Worm (Caenorhabditis elegans): ENCODE measurements around the gene F09C12.8.
"Not testable (repeated sequence)": the region's sequence is repeated elsewhere in the genome, so short reads cannot be mapped to it uniquely, and the experiment has no call there.

Gene F09C12.8

ce11 chrII:5156983-5157382 is 44.8 kb downstream of the F09C12.8 start, which contains the start of gene msp-45:
TSS of gene msp-45 (minus strand) at chrII:5157083.
- TF ChIP-seq mab-5 (tag; optimal IDR thresholded peaks at IDR 0.05) = no peak
- TF ChIP-seq zip-8 (tag; optimal IDR thresholded peaks at IDR 0.05) = no peak
- no peak for TF ChIP-seq blmp-1 (tag; optimal IDR thresholded peaks at IDR 0.05)
- no peak for TF ChIP-seq tbx-8 (GFP tag; optimal IDR thresholded peaks at IDR 0.05)
- no peak for TF ChIP-seq ham-2 (GFP tag; optimal IDR thresholded peaks at IDR 0.05)
- no peak for TF ChIP-seq elt-1 (tag; optimal IDR thresholded peaks at IDR 0.05; ENCODE audit: borderline replicate concordance, insufficient read depth)
- no peak for TF ChIP-seq ceh-43 (GFP tag; optimal IDR thresholded peaks at IDR 0.05)
- TF ChIP-seq nhr-237 (tag; optimal IDR thresholded peaks at IDR 0.05) = no peak
- TF ChIP-seq flh-1 (GFP tag; optimal IDR thresholded peaks at IDR 0.05) = no peak
- TF ChIP-seq lin-13 (tag; optimal IDR thresholded peaks at IDR 0.05) = no peak
- no peak for TF ChIP-seq ceh-39 (tag; optimal IDR thresholded peaks at IDR 0.05)
- no peak for TF ChIP-seq mep-1 (tag; optimal IDR thresholded peaks at IDR 0.05)
- no peak for TF ChIP-seq nhr-76 (tag; optimal IDR thresholded peaks at IDR 0.05)
- no peak for TF ChIP-seq elt-3 (tag; optimal IDR thresholded peaks at IDR 0.05)
- no peak for TF ChIP-seq sptf-1 (tag; optimal IDR thresholded peaks at IDR 0.05)
- no peak for TF ChIP-seq sem-2 (GFP tag; optimal IDR thresholded peaks at IDR 0.05)
- TF ChIP-seq bed-3 (GFP tag; optimal IDR thresholded peaks at IDR 0.05) = no peak

- TF ChIP-seq snpc-4 (tag; optimal IDR thresholded peaks at IDR 0.05) (no peak), bed-3 (GFP tag; optimal IDR thresholded peaks at IDR 0.05) (no peak), sptf-1 (tag; optimal IDR thresholded peaks at IDR 0.05) (no peak), lin-13 (tag; optimal IDR thresholded peaks at IDR 0.05) (no peak), nhr-76 (tag; optimal IDR thresholded peaks at IDR 0.05) (no peak), mab-5 (tag; optimal IDR thresholded peaks at IDR 0.05) (no peak), nhr-237 (tag; optimal IDR thresholded peaks at IDR 0.05) (no peak), unc-120 (tag; optimal IDR thresholded peaks at IDR 0.05; ENCODE audit: poor library complexity, severe bottlenecking) (no peak), ceh-43 (GFP tag; optimal IDR thresholded peaks at IDR 0.05) (no peak), flh-1 (GFP tag; optimal IDR thresholded peaks at IDR 0.05) (no peak), unc-62 (GFP tag; optimal IDR thresholded peaks at IDR 0.05) (no peak), nhr-12 (tag; optimal IDR thresholded peaks at IDR 0.05) (no peak), nhr-2 (tag; optimal IDR thresholded peaks at IDR 0.05) (no peak), mep-1 (tag; optimal IDR thresholded peaks at IDR 0.05) (no peak), elt-3 (tag; optimal IDR thresholded peaks at IDR 0.05) (no peak), unc-39 (tag; optimal IDR thresholded peaks at IDR 0.05) (no peak)
These were observed 45.3 kb downstream of the F09C12.8 start, which contains the start of gene srb-13 for ce11 chrII:5157525-5157924. TSS of gene srb-13 (minus strand) at chrII:5157625.

ce11 chrII:5158774-5159173 is 46.6 kb downstream of the F09C12.8 start, which contains the start of gene F58A6.9:
TSS of gene F58A6.9 (minus strand) at chrII:5158874.
- not testable (repeated sequence) for TF ChIP-seq ceh-43 (GFP tag; optimal IDR thresholded peaks at IDR 0.05); lsy-2 (tag; optimal IDR thresholded peaks at IDR 0.05); lin-32 (GFP tag; optimal IDR thresholded peaks at IDR 0.05)

- TF ChIP-seq lin-13 (tag; optimal IDR thresholded peaks at IDR 0.05) (no peak), hlh-1 (tag; optimal IDR thresholded peaks at IDR 0.05) (no peak), mab-5 (tag; optimal IDR thresholded peaks at IDR 0.05) (no peak), nhr-12 (tag; optimal IDR thresholded peaks at IDR 0.05) (no peak), sem-2 (GFP tag; optimal IDR thresholded peaks at IDR 0.05) (no peak), elt-1 (tag; optimal IDR thresholded peaks at IDR 0.05; ENCODE audit: borderline replicate concordance, insufficient read depth) (no peak), nhr-237 (tag; optimal IDR thresholded peaks at IDR 0.05) (no peak), mls-2 (tag; optimal IDR thresholded peaks at IDR 0.05) (no peak), sptf-1 (tag; optimal IDR thresholded peaks at IDR 0.05) (no peak), flh-1 (GFP tag; optimal IDR thresholded peaks at IDR 0.05) (no peak), ztf-11 (tag; optimal IDR thresholded peaks at IDR 0.05) (no peak), elt-3 (tag; optimal IDR thresholded peaks at IDR 0.05) (no peak), zip-8 (tag; optimal IDR thresholded peaks at IDR 0.05) (no peak), ces-1 (GFP tag; optimal IDR thresholded peaks at IDR 0.05) (no peak)
These were observed 48.9 kb downstream of the F09C12.8 start, which contains the start of gene C27D6.11 for ce11 chrII:5161102-5161501. TSS of gene C27D6.11 (minus strand) at chrII:5161202.

ce11 chrII:5163283-5163682 is 51.1 kb downstream of the F09C12.8 start, which contains the start of gene srb-5:
TSS of gene srb-5 (minus strand) at chrII:5163383.
- TF ChIP-seq lin-32 (GFP tag; optimal IDR thresholded peaks at IDR 0.05) = no peak
- TF ChIP-seq sptf-1 (tag; optimal IDR thresholded peaks at IDR 0.05) = no peak
- TF ChIP-seq ceh-83 (GFP tag; optimal IDR thresholded peaks at IDR 0.05) = no peak
- TF ChIP-seq nhr-12 (tag; optimal IDR thresholded peaks at IDR 0.05) = no peak
- no peak for TF ChIP-seq drap-1 (GFP tag; optimal IDR thresholded peaks at IDR 0.05)
- TF ChIP-seq mls-2 (tag; optimal IDR thresholded peaks at IDR 0.05) = no peak
- TF ChIP-seq blmp-1 (tag; optimal IDR thresholded peaks at IDR 0.05) = no peak
- no peak for TF ChIP-seq lsy-2 (tag; optimal IDR thresholded peaks at IDR 0.05)
- TF ChIP-seq zip-8 (tag; optimal IDR thresholded peaks at IDR 0.05) = no peak
- TF ChIP-seq cnd-1 (tag; optimal IDR thresholded peaks at IDR 0.05) = no peak
- TF ChIP-seq hlh-1 (tag; optimal IDR thresholded peaks at IDR 0.05) = no peak
- TF ChIP-seq tbx-8 (GFP tag; optimal IDR thresholded peaks at IDR 0.05) = no peak
- TF ChIP-seq pha-4 (tag; optimal IDR thresholded peaks at IDR 0.05) = no peak
- no peak for TF ChIP-seq flh-1 (GFP tag; optimal IDR thresholded peaks at IDR 0.05)
